Fruit fly (Drosophila melanogaster) whole organism, embryonic: ENCODE measurements around the gene Pde9.

Source experiments
- Atf3 ChIP-seq: fragments of 200-800 bp; sonication (Bioruptor generic); optimal IDR thresholded peaks from 3 replicates; lab custom pipeline; 2016; ENCODE audit warnings: missing biosample characterization, missing genetic modification characterization
- CG10147 ChIP-seq: fragments of 200-800 bp; sonication (Bioruptor generic); optimal IDR thresholded peaks from 2 replicates; lab custom pipeline; 2019; ENCODE audit warnings: missing biosample characterization, mild to moderate bottlenecking, missing genetic modification characterization, moderate library complexity
- CG11247 ChIP-seq: fragments of 200-800 bp; sonication (Bioruptor generic); IDR thresholded peaks from 2 replicates; pipeline ENCODE4 v1.3.6; 2022; ENCODE audit warnings: missing biosample characterization, missing genetic modification characterization
- CG11398 ChIP-seq: fragments of 200-800 bp; sonication (Bioruptor generic); optimal IDR thresholded peaks from 2 replicates; lab custom pipeline; 2016; ENCODE audit warnings: missing biosample characterization, missing genetic modification characterization
- CG13894 ChIP-seq: fragments of 200-800 bp; sonication (Bioruptor generic); optimal IDR thresholded peaks from 3 replicates; lab custom pipeline; 2018; ENCODE audit warnings: missing biosample characterization, mild to moderate bottlenecking, missing genetic modification characterization, moderate library complexity
- CG1647 ChIP-seq: fragments of 200-800 bp; sonication (Bioruptor generic); optimal IDR thresholded peaks from 3 replicates; lab custom pipeline; 2016; ENCODE audit warnings: missing biosample characterization, missing genetic modification characterization
- CG31388 ChIP-seq: fragments of 200-800 bp; sonication (Bioruptor generic); optimal IDR thresholded peaks from 2 replicates; lab custom pipeline; 2016; ENCODE audit warnings: missing biosample characterization, missing genetic modification characterization
- CG3163 ChIP-seq: fragments of 200-800 bp; sonication (Bioruptor generic); optimal IDR thresholded peaks from 3 replicates; lab custom pipeline; 2016; ENCODE audit warnings: missing biosample characterization, missing genetic modification characterization
- CG34224 ChIP-seq: fragments of 200-800 bp; sonication (Bioruptor generic); IDR thresholded peaks from 3 replicates; pipeline ENCODE4 v1.3.6; 2022; ENCODE audit warnings: missing biosample characterization, missing genetic modification characterization; ENCODE audit not compliant: partially characterized antibody
- CG3847 ChIP-seq: fragments of 200-800 bp; sonication (Bioruptor generic); IDR thresholded peaks from 2 replicates; pipeline ENCODE4 v1.3.6; 2022; ENCODE audit warnings: missing biosample characterization, missing genetic modification characterization
- CG4328 ChIP-seq: fragments of 200-800 bp; sonication (Bioruptor generic); optimal IDR thresholded peaks from 3 replicates; lab custom pipeline; 2017; ENCODE audit warnings: missing biosample characterization, missing genetic modification reagents, missing genetic modification characterization
- CG4730 ChIP-seq: fragments of 200-800 bp; sonication (Bioruptor generic); IDR thresholded peaks from 2 replicates; pipeline ENCODE4 v1.3.6; 2022; ENCODE audit warnings: missing biosample characterization, missing genetic modification characterization
- CG6272 ChIP-seq: fragments of 200-800 bp; sonication (Bioruptor generic); IDR thresholded peaks from 2 replicates; pipeline ENCODE4 v1.3.6; 2022; ENCODE audit warnings: missing biosample characterization, missing genetic modification characterization
- CG7839 ChIP-seq: fragments of 200-800 bp; sonication (Bioruptor generic); optimal IDR thresholded peaks from 3 replicates; lab custom pipeline; 2018; ENCODE audit warnings: missing biosample characterization, mild to moderate bottlenecking, missing genetic modification characterization, moderate library complexity
- CG8388 ChIP-seq: fragments of 200-800 bp; sonication (Bioruptor generic); optimal IDR thresholded peaks from 2 replicates; lab custom pipeline; 2019; ENCODE audit warnings: missing biosample characterization, mild to moderate bottlenecking, missing genetic modification characterization, moderate library complexity
- CG9215 ChIP-seq: fragments of 200-800 bp; sonication (Bioruptor generic); IDR thresholded peaks from 2 replicates; pipeline ENCODE4 v1.3.6; 2022; ENCODE audit warnings: missing biosample characterization, missing genetic modification characterization
- CkIIα-i1 ChIP-seq: fragments of 200-800 bp; sonication (Bioruptor generic); IDR thresholded peaks from 2 replicates; pipeline ENCODE4 v1.3.6; 2022; ENCODE audit warnings: missing biosample characterization, missing genetic modification characterization
- Dp ChIP-seq: fragments of 200-800 bp; sonication (Bioruptor generic); optimal IDR thresholded peaks from 2 replicates; lab custom pipeline; 2018; ENCODE audit warnings: missing biosample characterization, mild to moderate bottlenecking, missing genetic modification characterization, moderate library complexity
- Eip74EF ChIP-seq, 2 experiments: fragments of 200-800 bp in 1 of 2; fragments of >200 bp in 1 of 2; sonication (Bioruptor generic) in 1 of 2; optimal IDR thresholded peaks; 2 replicates each; lab custom pipeline; 2017 to 2019; ENCODE audit warnings: missing biosample characterization in 2 of 2, missing genetic modification characterization in 2 of 2, mild to moderate bottlenecking in 1 of 2, moderate library complexity in 1 of 2
- Hey ChIP-seq: fragments of 200-800 bp; sonication (Bioruptor generic); optimal IDR thresholded peaks from 3 replicates; lab custom pipeline; 2018; ENCODE audit warnings: missing biosample characterization, mild to moderate bottlenecking, missing genetic modification characterization
- Max ChIP-seq: fragments of 200-800 bp; sonication (Bioruptor generic); optimal IDR thresholded peaks from 2 replicates; lab custom pipeline; 2016; ENCODE audit warnings: missing biosample characterization, mild to moderate bottlenecking, missing genetic modification characterization
- NK7.1 ChIP-seq: fragments of 200-800 bp; sonication (Bioruptor generic); optimal IDR thresholded peaks from 3 replicates; lab custom pipeline; 2016; ENCODE audit warnings: missing biosample characterization, missing genetic modification characterization
- Optix ChIP-seq: fragments of 200-800 bp; sonication (Bioruptor generic); IDR thresholded peaks from 3 replicates; pipeline ENCODE4 v1.3.6; 2022; ENCODE audit warnings: missing biosample characterization, missing genetic modification characterization
- Ravus ChIP-seq: fragments of 200-800 bp; sonication (Bioruptor generic); IDR thresholded peaks from 2 replicates; pipeline ENCODE4 v1.3.6; 2022; ENCODE audit warnings: missing biosample characterization, missing genetic modification characterization
- Rfx ChIP-seq: fragments of 200-800 bp; sonication (Bioruptor generic); IDR thresholded peaks from 2 replicates; pipeline ENCODE4 v1.3.6; 2022; ENCODE audit warnings: missing biosample characterization, missing genetic modification characterization
- Sry-β ChIP-seq: fragments of 200-800 bp; sonication (Bioruptor generic); optimal IDR thresholded peaks from 2 replicates; lab custom pipeline; 2018; ENCODE audit warnings: missing biosample characterization, mild to moderate bottlenecking, missing genetic modification characterization, moderate library complexity
- TFAM ChIP-seq: fragments of 200-800 bp; sonication (Bioruptor generic); optimal IDR thresholded peaks from 2 replicates; lab custom pipeline; 2017; ENCODE audit warnings: missing biosample characterization, missing genetic modification characterization, inconsistent platforms
- abd-A ChIP-seq: fragments of 200-800 bp; sonication (Bioruptor generic); optimal IDR thresholded peaks from 3 replicates; lab custom pipeline; 2019; ENCODE audit warnings: missing biosample characterization, mild to moderate bottlenecking, missing genetic modification characterization, moderate library complexity
- br ChIP-seq: fragments of >200 bp; optimal IDR thresholded peaks from 2 replicates; lab custom pipeline; 2017
- btn ChIP-seq: fragments of 200-800 bp; sonication (Bioruptor generic); optimal IDR thresholded peaks from 2 replicates; lab custom pipeline; 2016; ENCODE audit warnings: missing biosample characterization, missing genetic modification characterization
- cato ChIP-seq: fragments of 200-800 bp; sonication (Bioruptor generic); optimal IDR thresholded peaks from 2 replicates; lab custom pipeline; 2016; ENCODE audit warnings: missing biosample characterization, missing genetic modification characterization, borderline replicate concordance
- caup ChIP-seq: fragments of 200-800 bp; sonication (Bioruptor generic); optimal IDR thresholded peaks from 3 replicates; lab custom pipeline; 2017; ENCODE audit warnings: missing biosample characterization, mild to moderate bottlenecking, missing genetic modification characterization, moderate library complexity; ENCODE audit not compliant: severe bottlenecking
- chm ChIP-seq: fragments of 200-800 bp; sonication (Bioruptor generic); IDR thresholded peaks from 2 replicates; pipeline ENCODE4 v1.3.6; 2022; ENCODE audit warnings: missing biosample characterization, missing genetic modification characterization
- dpn ChIP-seq, 2 experiments: fragments of 200-800 bp; sonication (Bioruptor generic); optimal IDR thresholded peaks; 3 replicates each; lab custom pipeline; 2016; ENCODE audit warnings: missing biosample characterization in 2 of 2, missing genetic modification characterization in 2 of 2
- ems ChIP-seq: fragments of 200-800 bp; sonication (Bioruptor generic); optimal IDR thresholded peaks from 3 replicates; lab custom pipeline; 2016; ENCODE audit warnings: missing biosample characterization, missing genetic modification characterization
- ewg ChIP-seq: fragments of 200-800 bp; sonication (Bioruptor generic); optimal IDR thresholded peaks from 3 replicates; lab custom pipeline; 2017; ENCODE audit warnings: mild to moderate bottlenecking, missing biosample characterization, missing genetic modification reagents, missing genetic modification characterization
- kay ChIP-seq: fragments of 200-800 bp; sonication (Bioruptor generic); optimal IDR thresholded peaks from 2 replicates; lab custom pipeline; 2016; ENCODE audit warnings: missing biosample characterization, missing genetic modification characterization
- ken ChIP-seq: fragments of 200-800 bp; sonication (Bioruptor generic); IDR thresholded peaks from 3 replicates; pipeline ENCODE4 v1.3.6; 2022; ENCODE audit warnings: missing biosample characterization, missing genetic modification characterization
- maf-S ChIP-seq: fragments of 200-800 bp; sonication (Bioruptor generic); optimal IDR thresholded peaks from 2 replicates; lab custom pipeline; 2016; ENCODE audit warnings: missing biosample characterization, missing genetic modification characterization
- mam ChIP-seq: fragments of 200-800 bp; sonication (Bioruptor generic); optimal IDR thresholded peaks from 3 replicates; lab custom pipeline; 2016; ENCODE audit warnings: missing biosample characterization, missing genetic modification characterization
- oc ChIP-seq: fragments of 200-800 bp; sonication (Bioruptor generic); optimal IDR thresholded peaks from 2 replicates; lab custom pipeline; 2018; ENCODE audit warnings: missing biosample characterization, mild to moderate bottlenecking, missing genetic modification characterization, moderate library complexity
- p53 ChIP-seq: fragments of 200-800 bp; sonication (Bioruptor generic); optimal IDR thresholded peaks from 2 replicates; lab custom pipeline; 2016; ENCODE audit warnings: missing biosample characterization, missing genetic modification characterization
- pita ChIP-seq: fragments of 200-800 bp; sonication (Bioruptor generic); optimal IDR thresholded peaks from 2 replicates; lab custom pipeline; 2017; ENCODE audit warnings: missing biosample characterization, mild to moderate bottlenecking, missing genetic modification characterization
- row ChIP-seq: fragments of 200-800 bp; sonication (Bioruptor generic); IDR thresholded peaks from 3 replicates; pipeline ENCODE4 v1.3.6; 2022; ENCODE audit warnings: missing biosample characterization, missing genetic modification characterization
- sc ChIP-seq, 3 experiments: fragments of >200 bp in 2 of 3; fragments of 200-800 bp in 1 of 3; sonication (Bioruptor generic) in 1 of 3; optimal IDR thresholded peaks; 2 replicates in 2 of 3; 3 replicates in 1 of 3; lab custom pipeline; 2017; ENCODE audit warnings: mild to moderate bottlenecking in 1 of 3, missing biosample characterization in 1 of 3, missing genetic modification characterization in 1 of 3, missing genetic modification reagents in 1 of 3
- ssp ChIP-seq: fragments of 200-800 bp; sonication (Bioruptor generic); IDR thresholded peaks from 2 replicates; pipeline ENCODE4 v1.3.6; 2022; ENCODE audit warnings: missing biosample characterization, missing genetic modification characterization
- stc ChIP-seq: fragments of 200-800 bp; sonication (Bioruptor generic); IDR thresholded peaks from 2 replicates; pipeline ENCODE4 v1.3.6; 2022; ENCODE audit warnings: missing biosample characterization, missing genetic modification characterization
- trh ChIP-seq: fragments of 200-800 bp; sonication (Bioruptor generic); optimal IDR thresholded peaks from 2 replicates; lab custom pipeline; 2016; ENCODE audit warnings: missing biosample characterization, missing genetic modification characterization
- tup ChIP-seq: fragments of 200-800 bp; sonication (Bioruptor generic); optimal IDR thresholded peaks from 2 replicates; lab custom pipeline; 2016; ENCODE audit warnings: missing biosample characterization, mild to moderate bottlenecking, missing genetic modification characterization, moderate library complexity

Gene Pde9

dm6 chrX:12750928-12751631, 146.0 kb downstream of the Pde9 start (continued):
- TF ChIP-seq Max (GFP tag; lab: Kevin White, UChicago) (peak; percentile 100), CG4328 (GFP tag; lab: Kevin White, UChicago) (peak; percentile 100), CG34224 (GFP tag; lab: Robert Waterston, UW) (no peak), cato (GFP tag; lab: Kevin White, UChicago) (peak; percentile 99), TFAM (peak; percentile 96), br (lab: Kevin White, UChicago) (no peak), CkIIα-i1 (peak; percentile 98), CG6272 (GFP tag; lab: Robert Waterston, UW) (peak; percentile 99), CG3163 (GFP tag; lab: Kevin White, UChicago) (peak; percentile 96), dpn (GFP tag; optimal IDR thresholded peaks at IDR 0.05; lab: Kevin White, UChicago) (peak; percentile 100), CG9215 (GFP tag; lab: Robert Waterston, UW) (peak; percentile 100), kay (GFP tag; lab: Kevin White, UChicago) (peak; percentile 98), tup (peak; percentile 99), Atf3 (GFP tag; lab: Kevin White, UChicago) (peak; percentile 99), pita (GFP tag; lab: Kevin White, UChicago) (no peak), Ravus (GFP tag; lab: Robert Waterston, UW) (peak; percentile 99), CG4730 (GFP tag; lab: Robert Waterston, UW) (peak; percentile 99), btn (GFP tag; lab: Kevin White, UChicago) (peak; percentile 99), CG8388 (peak; percentile 99), sc (optimal IDR thresholded peaks at IDR 0.05; lab: Kevin White, UChicago) (no peak), sc (GFP tag; optimal IDR thresholded peaks at IDR 0.05; lab: Kevin White, UChicago) (peak; percentile 100), Sry-β (peak; percentile 75), maf-S (GFP tag; lab: Kevin White, UChicago) (peak; percentile 100), p53 (GFP tag; lab: Kevin White, UChicago) (peak; percentile 99), Optix (GFP tag; lab: Robert Waterston, UW) (peak; percentile 98), CG10147 (peak; percentile 100), mam (GFP tag; lab: Kevin White, UChicago) (peak; percentile 100), chm (peak; percentile 98), ewg (GFP tag; lab: Kevin White, UChicago) (peak; percentile 99), CG1647 (GFP tag; lab: Kevin White, UChicago) (peak; percentile 100), CG31388 (GFP tag; lab: Kevin White, UChicago) (peak; percentile 99), row (GFP tag; lab: Robert Waterston, UW) (peak; percentile 99), caup (peak; percentile 100), Hey (peak; percentile 98), ems (peak; percentile 100), Eip74EF (GFP tag; optimal IDR thresholded peaks at IDR 0.05; lab: Kevin White, UChicago) (peak in 1 of 2 experiments; percentile 99), ken (peak; percentile 99), CG7839 (peak; percentile 100), trh (peak; percentile 99), CG13894 (tag; lab: Kevin White, UChicago) (peak; percentile 100), NK7.1 (GFP tag; lab: Kevin White, UChicago) (peak; percentile 100), Dp (peak; percentile 57), abd-A (peak; percentile 91), CG3847 (GFP tag; lab: Robert Waterston, UW) (peak; percentile 100), ssp (GFP tag; lab: Robert Waterston, UW) (peak; percentile 96), CG11247 (peak; percentile 99), Rfx (GFP tag; lab: Robert Waterston, UW) (peak; percentile 100), oc (tag; lab: Kevin White, UChicago) (peak; percentile 99), CG11398 (GFP tag; lab: Kevin White, UChicago) (peak; percentile 99), stc (GFP tag; lab: Robert Waterston, UW) (peak; percentile 99)
